Fruit fly (Drosophila melanogaster) whole organism, embryonic: Measurements from ENCODE around the gene dsf.

Experiments
- CG11504 ChIP-seq: fragments of 200-800 bp; sonication (Bioruptor generic); optimal IDR thresholded peaks from 3 replicates; lab custom pipeline; 2019; ENCODE audit warnings: missing biosample characterization, mild to moderate bottlenecking, missing genetic modification characterization, moderate library complexity
- CG11723 ChIP-seq: fragments of 200-800 bp; sonication (Bioruptor generic); optimal IDR thresholded peaks from 2 replicates; lab custom pipeline; 2017; ENCODE audit warnings: missing biosample characterization, mild to moderate bottlenecking, missing genetic modification characterization
- CG12391 ChIP-seq: fragments of 200-800 bp; sonication (Bioruptor generic); optimal IDR thresholded peaks from 3 replicates; lab custom pipeline; 2018; ENCODE audit warnings: missing biosample characterization, mild to moderate bottlenecking, missing genetic modification characterization, moderate library complexity
- CG14441 ChIP-seq: fragments of 200-800 bp; sonication (Bioruptor generic); IDR thresholded peaks from 2 replicates; pipeline ENCODE4 v1.3.6; 2022; ENCODE audit warnings: missing biosample characterization, missing genetic modification characterization
- CG14965 ChIP-seq: fragments of 200-800 bp; sonication (Bioruptor generic); optimal IDR thresholded peaks from 2 replicates; lab custom pipeline; 2016; ENCODE audit warnings: missing biosample characterization, missing genetic modification characterization, borderline replicate concordance
- CG15011 ChIP-seq: fragments of 200-800 bp; sonication (Bioruptor generic); optimal IDR thresholded peaks from 3 replicates; lab custom pipeline; 2018; ENCODE audit warnings: missing biosample characterization, mild to moderate bottlenecking, missing genetic modification characterization
- CG16779 ChIP-seq: fragments of 200-800 bp; sonication (Bioruptor generic); IDR thresholded peaks from 2 replicates; pipeline ENCODE4 v1.3.6; 2022; ENCODE audit warnings: missing biosample characterization, missing genetic modification characterization
- CG17328 ChIP-seq: fragments of 200-800 bp; sonication (Bioruptor generic); IDR thresholded peaks from 2 replicates; pipeline ENCODE4 v1.3.6; 2022; ENCODE audit warnings: missing biosample characterization, missing genetic modification characterization
- CG2116 ChIP-seq: fragments of 200-800 bp; sonication (Bioruptor generic); optimal IDR thresholded peaks from 3 replicates; lab custom pipeline; 2018; ENCODE audit warnings: missing biosample characterization, mild to moderate bottlenecking, missing genetic modification characterization
- CG2129 ChIP-seq: fragments of 200-800 bp; sonication (Bioruptor generic); IDR thresholded peaks from 2 replicates; pipeline ENCODE4 v1.3.6; 2022; ENCODE audit warnings: missing biosample characterization, missing genetic modification characterization; ENCODE audit not compliant: partially characterized antibody
- CG31388 ChIP-seq: fragments of 200-800 bp; sonication (Bioruptor generic); optimal IDR thresholded peaks from 2 replicates; lab custom pipeline; 2016; ENCODE audit warnings: missing biosample characterization, missing genetic modification characterization
- CG31441 ChIP-seq: fragments of 200-800 bp; sonication (Bioruptor generic); IDR thresholded peaks from 2 replicates; pipeline ENCODE4 v1.3.6; 2022; ENCODE audit warnings: missing biosample characterization, missing genetic modification characterization
- CG3281 ChIP-seq: fragments of 200-800 bp; sonication (Bioruptor generic); optimal IDR thresholded peaks from 3 replicates; lab custom pipeline; 2017; ENCODE audit warnings: missing biosample characterization, mild to moderate bottlenecking, missing genetic modification characterization
- CG42726 ChIP-seq: fragments of 200-800 bp; sonication (Bioruptor generic); IDR thresholded peaks from 2 replicates; pipeline ENCODE4 v1.3.6; 2022; ENCODE audit warnings: missing biosample characterization, missing genetic modification characterization; ENCODE audit not compliant: partially characterized antibody
- CG4282 ChIP-seq: fragments of 200-800 bp; sonication (Bioruptor generic); optimal IDR thresholded peaks from 2 replicates; lab custom pipeline; 2016; ENCODE audit warnings: missing biosample characterization, missing genetic modification characterization
- CG5245 ChIP-seq: fragments of 200-800 bp; sonication (Bioruptor generic); optimal IDR thresholded peaks from 3 replicates; lab custom pipeline; 2016; ENCODE audit warnings: missing biosample characterization, missing genetic modification characterization
- CG7556 ChIP-seq: fragments of 200-800 bp; sonication (Bioruptor generic); optimal IDR thresholded peaks from 2 replicates; lab custom pipeline; 2017; ENCODE audit warnings: missing biosample characterization, mild to moderate bottlenecking, missing genetic modification characterization
- Camta ChIP-seq: fragments of 200-800 bp; sonication (Bioruptor generic); optimal IDR thresholded peaks from 2 replicates; lab custom pipeline; 2016; ENCODE audit warnings: missing biosample characterization, missing genetic modification characterization
- D19A ChIP-seq: fragments of 200-800 bp; optimal IDR thresholded peaks from 3 replicates; lab custom pipeline; 2019; ENCODE audit warnings: missing biosample characterization, mild to moderate bottlenecking, missing genetic modification characterization, moderate library complexity
- Dek ChIP-seq: fragments of 200-800 bp; sonication (Bioruptor generic); optimal IDR thresholded peaks from 3 replicates; lab custom pipeline; 2019; ENCODE audit warnings: missing biosample characterization, mild to moderate bottlenecking, missing genetic modification characterization, moderate library complexity
- Dip3 ChIP-seq: fragments of 200-800 bp; sonication (Bioruptor generic); optimal IDR thresholded peaks from 3 replicates; lab custom pipeline; 2016; ENCODE audit warnings: missing biosample characterization, missing genetic modification characterization
- Fer2 ChIP-seq: fragments of 200-800 bp; sonication (Bioruptor generic); optimal IDR thresholded peaks from 2 replicates; lab custom pipeline; 2018; ENCODE audit warnings: missing biosample characterization, mild to moderate bottlenecking, missing genetic modification characterization, moderate library complexity
- HmgD ChIP-seq: fragments of 200-800 bp; sonication (Bioruptor generic); optimal IDR thresholded peaks from 3 replicates; lab custom pipeline; 2016; ENCODE audit warnings: missing biosample characterization, missing genetic modification characterization
- Hr39 ChIP-seq: fragments of >200 bp; optimal IDR thresholded peaks from 2 replicates; lab custom pipeline; 2017
- Lhr ChIP-seq: fragments of 200-800 bp; sonication (Bioruptor generic); optimal IDR thresholded peaks from 3 replicates; lab custom pipeline; 2017; ENCODE audit warnings: mild to moderate bottlenecking, missing biosample characterization, missing genetic modification reagents, missing genetic modification characterization
- Meics ChIP-seq: fragments of 200-800 bp; sonication (Bioruptor generic); optimal IDR thresholded peaks from 2 replicates; lab custom pipeline; 2017; ENCODE audit warnings: missing biosample characterization, mild to moderate bottlenecking, missing genetic modification characterization
- NC2α ChIP-seq: fragments of 200-800 bp; sonication (Bioruptor generic); optimal IDR thresholded peaks from 2 replicates; lab custom pipeline; 2016; ENCODE audit warnings: missing biosample characterization, missing genetic modification characterization
- Nf-YB ChIP-seq: fragments of 200-800 bp; sonication (Bioruptor generic); optimal IDR thresholded peaks from 3 replicates; lab custom pipeline; 2019; ENCODE audit warnings: missing biosample characterization, mild to moderate bottlenecking, missing genetic modification characterization, moderate library complexity
- Pdp1 ChIP-seq, 2 experiments: fragments of 200-800 bp; sonication (Bioruptor generic); optimal IDR thresholded peaks; 3 replicates each; lab custom pipeline; 2016; ENCODE audit warnings: missing biosample characterization in 2 of 2, missing genetic modification characterization in 2 of 2, mild to moderate bottlenecking in 1 of 2, moderate library complexity in 1 of 2
- Rfx ChIP-seq: fragments of 200-800 bp; sonication (Bioruptor generic); IDR thresholded peaks from 2 replicates; pipeline ENCODE4 v1.3.6; 2022; ENCODE audit warnings: missing biosample characterization, missing genetic modification characterization
- Trl ChIP-seq, 3 experiments: fragments of >200 bp in 2 of 3; fragments of 200-800 bp in 1 of 3; sonication (Bioruptor generic) in 1 of 3; optimal IDR thresholded peaks; 2 replicates in 1 of 3; 3 replicates in 2 of 3; lab custom pipeline; 2016 to 2017; ENCODE audit warnings: missing biosample characterization in 1 of 3, missing genetic modification characterization in 1 of 3
- ab ChIP-seq: fragments of 200-800 bp; sonication (Bioruptor generic); optimal IDR thresholded peaks from 2 replicates; lab custom pipeline; 2016; ENCODE audit warnings: missing biosample characterization, missing genetic modification characterization
- dan ChIP-seq: fragments of 200-800 bp; sonication (Bioruptor generic); IDR thresholded peaks from 2 replicates; pipeline ENCODE4 v1.3.6; 2022; ENCODE audit warnings: missing biosample characterization, missing genetic modification characterization
- danr ChIP-seq: fragments of 200-800 bp; sonication (Bioruptor generic); IDR thresholded peaks from 2 replicates; pipeline ENCODE4 v1.3.6; 2022; ENCODE audit warnings: missing biosample characterization, missing genetic modification characterization
- dmrt11E ChIP-seq: fragments of 200-800 bp; sonication (Bioruptor generic); optimal IDR thresholded peaks from 3 replicates; lab custom pipeline; 2018; ENCODE audit warnings: missing biosample characterization, mild to moderate bottlenecking, missing genetic modification characterization, moderate library complexity
- fd96Cb ChIP-seq: fragments of 200-800 bp; sonication (Bioruptor generic); optimal IDR thresholded peaks from 2 replicates; lab custom pipeline; 2018; ENCODE audit warnings: missing biosample characterization, mild to moderate bottlenecking, missing genetic modification characterization, moderate library complexity
- jing ChIP-seq: fragments of 200-800 bp; sonication (Bioruptor generic); optimal IDR thresholded peaks from 2 replicates; lab custom pipeline; 2018; ENCODE audit warnings: missing biosample characterization, mild to moderate bottlenecking, missing genetic modification characterization
- luna ChIP-seq: fragments of 200-800 bp; sonication (Bioruptor generic); optimal IDR thresholded peaks from 2 replicates; lab custom pipeline; 2016; ENCODE audit warnings: missing biosample characterization, missing genetic modification characterization
- nau ChIP-seq: fragments of 200-800 bp; sonication (Bioruptor generic); optimal IDR thresholded peaks from 3 replicates; lab custom pipeline; 2017; ENCODE audit warnings: missing biosample characterization, mild to moderate bottlenecking, missing genetic modification characterization, missing genetic modification reagents
- nom ChIP-seq: fragments of 200-800 bp; sonication (Bioruptor generic); optimal IDR thresholded peaks from 2 replicates; lab custom pipeline; 2017; ENCODE audit warnings: missing biosample characterization, missing genetic modification characterization, mild to moderate bottlenecking, moderate library complexity, missing genetic modification reagents
- org-1 ChIP-seq: fragments of 200-800 bp; sonication (Bioruptor generic); optimal IDR thresholded peaks from 2 replicates; lab custom pipeline; 2017; ENCODE audit warnings: missing biosample characterization, missing genetic modification characterization
- pnt ChIP-seq: fragments of 200-800 bp; sonication (Bioruptor generic); optimal IDR thresholded peaks from 3 replicates; lab custom pipeline; 2016; ENCODE audit warnings: missing biosample characterization, missing genetic modification characterization
- slbo ChIP-seq: fragments of 200-800 bp; sonication (Bioruptor generic); IDR thresholded peaks from 2 replicates; pipeline ENCODE4 v1.3.6; 2022; ENCODE audit warnings: missing biosample characterization, missing genetic modification characterization
- so ChIP-seq: fragments of 200-800 bp; sonication (Bioruptor generic); IDR thresholded peaks from 3 replicates; pipeline ENCODE4 v1.3.6; 2022; ENCODE audit warnings: missing biosample characterization, missing genetic modification characterization
- sr ChIP-seq: fragments of 200-800 bp; sonication (Bioruptor generic); IDR thresholded peaks from 3 replicates; pipeline ENCODE4 v1.3.6; 2022; ENCODE audit warnings: missing biosample characterization, missing genetic modification characterization
- usp ChIP-seq: fragments of >200 bp; optimal IDR thresholded peaks from 2 replicates; lab custom pipeline; 2017; ENCODE audit warnings: missing biosample characterization, missing genetic modification characterization
- vnd ChIP-seq: fragments of 200-800 bp; sonication (Bioruptor generic); IDR thresholded peaks from 3 replicates; pipeline ENCODE4 v1.3.6; 2022; ENCODE audit warnings: missing biosample characterization, missing genetic modification characterization; ENCODE audit not compliant: partially characterized antibody
- vvl ChIP-seq: fragments of 200-800 bp; sonication (Bioruptor generic); IDR thresholded peaks from 2 replicates; pipeline ENCODE4 v1.3.6; 2022; ENCODE audit warnings: missing biosample characterization, missing genetic modification characterization

The dsf gene

dm6 chr2L:5943229-5944078, 17.7 kb downstream of the dsf start, which contains the start of the genes Sfp26Ad and Gpdh1 (continued):
- TF ChIP-seq sr (peak; percentile 59; the same call in 1 of the 3 replicates), Lhr (peak; percentile 55), CG7556 (GFP tag; lab: Kevin White, UChicago) (peak; percentile 78), Pdp1 (GFP tag; optimal IDR thresholded peaks at IDR 0.05; lab: Kevin White, UChicago) (peak; percentile 39 to 72), CG2116 (GFP tag; lab: Kevin White, UChicago) (peak; percentile 79), CG42726 (0 out of 2 replicates have a peak, but pooled peaks have one; percentile 17), CG14965 (GFP tag; lab: Kevin White, UChicago) (peak; percentile 27), Dip3 (GFP tag; lab: Kevin White, UChicago) (peak; percentile 83), nom (GFP tag; lab: Kevin White, UChicago) (peak; percentile 78), so (peak; percentile 65; the same call in 1 of the 3 replicates), CG14441 (GFP tag; lab: Robert Waterston, UW) (peak; percentile 60), org-1 (GFP tag; lab: Kevin White, UChicago) (no peak), NC2α (GFP tag; lab: Kevin White, UChicago) (peak; percentile 51), Rfx (peak; percentile 84), CG11723 (peak; percentile 57), D19A (tag; lab: Kevin White, UChicago) (peak; percentile 25), CG12391 (tag; lab: Kevin White, UChicago) (peak; percentile 82), Dek (peak; percentile 42), ab (GFP tag; lab: Kevin White, UChicago) (peak; percentile 26), jing (GFP tag; lab: Kevin White, UChicago) (peak; percentile 21), CG16779 (peak; percentile 69), Meics (GFP tag; lab: Kevin White, UChicago) (peak; percentile 74), Camta (GFP tag; lab: Kevin White, UChicago) (peak; percentile 73), CG4282 (GFP tag; lab: Kevin White, UChicago) (peak; percentile 62), danr (GFP tag; lab: Robert Waterston, UW) (no peak), fd96Cb (tag; lab: Kevin White, UChicago) (peak; percentile 46), dan (GFP tag; lab: Robert Waterston, UW) (no peak), CG17328 (GFP tag; lab: Robert Waterston, UW) (peak; percentile 66; the same call in 1 of the 2 replicates), Fer2 (tag; lab: Kevin White, UChicago) (peak; percentile 43), Hr39 (lab: Kevin White, UChicago) (no peak), vnd (GFP tag; lab: Robert Waterston, UW) (no peak), Nf-YB (GFP tag; lab: Kevin White, UChicago) (peak; percentile 61), HmgD (GFP tag; lab: Kevin White, UChicago) (peak; percentile 44), CG3281 (GFP tag; lab: Kevin White, UChicago) (peak; percentile 60), Trl (optimal IDR thresholded peaks at IDR 0.05; lab: Kevin White, UChicago) (peak; percentile 98 to 99), Trl (GFP tag; optimal IDR thresholded peaks at IDR 0.05; lab: Kevin White, UChicago) (peak; percentile 92), dmrt11E (tag; lab: Kevin White, UChicago) (peak; percentile 38), nau (peak; percentile 68), CG31388 (GFP tag; lab: Kevin White, UChicago) (peak; percentile 31), slbo (GFP tag; lab: Robert Waterston, UW) (peak; percentile 90), pnt (peak; percentile 50), CG31441 (GFP tag; lab: Robert Waterston, UW) (peak; percentile 50), luna (GFP tag; lab: Kevin White, UChicago) (peak; percentile 71), vvl (GFP tag; lab: Robert Waterston, UW) (peak; percentile 80), usp (GFP tag; lab: Kevin White, UChicago) (no peak), CG2129 (GFP tag; lab: Robert Waterston, UW) (no peak), CG11504 (tag; lab: Kevin White, UChicago) (peak; percentile 66), CG5245 (peak; percentile 75), CG15011 (peak; percentile 12)
